Worm (Caenorhabditis elegans) whole organism, early embryonic: Measurements from ENCODE around the gene C01G12.5.

Source experiments
- B0310.2 ChIP-seq: sonication (generic microtip); optimal IDR thresholded peaks from 2 replicates; lab custom pipeline; 2016; ENCODE audit warnings: mild to moderate bottlenecking, missing genetic modification characterization, missing compliant biosample characterization
- F13C5.2 ChIP-seq: sonication (generic microtip); optimal IDR thresholded peaks from 2 replicates; lab custom pipeline; 2017; ENCODE audit warnings: mild to moderate bottlenecking, missing genetic modification characterization, inconsistent platforms, missing compliant biosample characterization
- aly-1 ChIP-seq: sonication (generic microtip); optimal IDR thresholded peaks from 2 replicates; lab custom pipeline; 2016; ENCODE audit warnings: missing genetic modification characterization, missing compliant biosample characterization
- ama-1 ChIP-seq: fragments of 150-350 bp; optimal IDR thresholded peaks from 2 replicates; lab custom pipeline; 2014
- ceh-13 ChIP-seq: fragments of 200-800 bp; sonication (Bioruptor generic); optimal IDR thresholded peaks from 2 replicates; lab custom pipeline; 2018; ENCODE audit warnings: mild to moderate bottlenecking, missing genetic modification characterization, missing compliant biosample characterization
- ceh-36 ChIP-seq: sonication (generic microtip); optimal IDR thresholded peaks from 2 replicates; lab custom pipeline; 2016; ENCODE audit warnings: missing genetic modification characterization, inconsistent platforms, missing compliant biosample characterization
- ets-7 ChIP-seq: sonication (generic microtip); optimal IDR thresholded peaks from 2 replicates; lab custom pipeline; 2016; ENCODE audit warnings: missing genotype, missing genetic modification characterization, missing compliant biosample characterization
- flt-1 ChIP-seq: fragments of 200-800 bp; sonication (Bioruptor generic); IDR thresholded peaks from 2 replicates; pipeline ENCODE4 v1.3.6; 2022; ENCODE audit warnings: missing genetic modification characterization, missing compliant biosample characterization
- hmbx-1 ChIP-seq: sonication (generic microtip); optimal IDR thresholded peaks from 2 replicates; lab custom pipeline; 2016; ENCODE audit warnings: mild to moderate bottlenecking, missing genetic modification characterization, missing compliant biosample characterization
- hmg-4 ChIP-seq: fragments of 200-800 bp; sonication (Bioruptor generic); optimal IDR thresholded peaks from 2 replicates; lab custom pipeline; 2018; ENCODE audit warnings: mild to moderate bottlenecking, missing genetic modification characterization, missing compliant biosample characterization
- hnd-1 ChIP-seq: sonication (generic microtip); optimal IDR thresholded peaks from 2 replicates; lab custom pipeline; 2016; ENCODE audit warnings: missing genetic modification characterization, missing compliant biosample characterization
- pes-1 ChIP-seq: fragments of 200-800 bp; sonication (Bioruptor generic); IDR thresholded peaks from 2 replicates; pipeline ENCODE4 v1.3.6; 2022; ENCODE audit warnings: missing genetic modification reagents, missing genetic modification characterization, missing compliant biosample characterization
- scrt-1 ChIP-seq: fragments of 200-800 bp; sonication (Bioruptor generic); IDR thresholded peaks from 2 replicates; pipeline ENCODE4 v1.3.6; 2022; ENCODE audit warnings: missing genetic modification characterization, missing compliant biosample characterization
- sea-1 ChIP-seq: fragments of 200-800 bp; sonication (Bioruptor generic); conservative IDR thresholded peaks from 2 replicates; pipeline ENCODE4 v1.3.6; 2022; ENCODE audit warnings: missing genetic modification characterization, missing compliant biosample characterization
- tbx-11 ChIP-seq: fragments of 200-800 bp; sonication (Bioruptor generic); IDR thresholded peaks from 2 replicates; pipeline ENCODE4 v1.3.6; 2022; ENCODE audit warnings: missing genetic modification characterization, missing compliant biosample characterization
- tbx-37 ChIP-seq: fragments of 200-800 bp; sonication (Bioruptor generic); conservative IDR thresholded peaks from 2 replicates; pipeline ENCODE4 v1.3.6; 2022; ENCODE audit warnings: missing genetic modification reagents, missing genetic modification characterization, missing compliant biosample characterization
- tra-4 ChIP-seq: sonication (generic microtip); optimal IDR thresholded peaks from 2 replicates; lab custom pipeline; 2017; ENCODE audit warnings: missing genetic modification characterization, missing compliant biosample characterization

The C01G12.5 gene

DNA sequence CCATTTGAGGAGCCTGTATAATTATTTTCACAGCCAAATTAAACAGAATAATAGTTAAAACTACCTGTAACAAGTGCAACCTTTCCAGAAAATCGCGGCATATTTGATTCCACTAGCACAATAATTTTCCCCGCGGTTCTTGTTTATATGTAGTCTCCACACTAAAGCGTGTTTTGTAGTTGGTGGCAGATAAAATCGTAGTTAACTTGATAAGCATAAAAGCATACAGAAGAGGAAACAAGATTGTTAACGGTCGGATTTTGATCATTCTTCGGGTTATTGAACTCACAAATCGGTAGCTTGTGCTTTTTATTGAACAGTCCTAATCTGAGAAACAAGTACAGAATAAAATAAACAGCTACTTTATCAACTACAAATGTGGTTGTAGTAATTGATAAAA is at the start of gene C01G12.5:
Gene C01G12.5, minus strand, starts transcription at position 101 of the 400 bp plus-strand sequence.
- TF ChIP-seq scrt-1 (GFP tag; lab: Robert Waterston, UW) (no peak), ets-7 (no peak), B0310.2 (no peak), pes-1 (GFP tag; lab: Robert Waterston, UW) (no peak), flt-1 (GFP tag; lab: Robert Waterston, UW) (no peak), sea-1 (no peak), aly-1 (no peak), hmbx-1 (tag; lab: Kevin White, UChicago) (no peak), F13C5.2 (no peak), ceh-36 (tag; lab: Kevin White, UChicago) (no peak), tra-4 (tag; lab: Kevin White, UChicago) (no peak), tbx-37 (GFP tag; lab: Robert Waterston, UW) (no peak), ama-1 (lab: Kevin White, UChicago) (no peak), tbx-11 (GFP tag; lab: Robert Waterston, UW) (no peak), hmg-4 (no peak), hnd-1 (tag; lab: Kevin White, UChicago) (no peak), ceh-13 (no peak)

DNA sequence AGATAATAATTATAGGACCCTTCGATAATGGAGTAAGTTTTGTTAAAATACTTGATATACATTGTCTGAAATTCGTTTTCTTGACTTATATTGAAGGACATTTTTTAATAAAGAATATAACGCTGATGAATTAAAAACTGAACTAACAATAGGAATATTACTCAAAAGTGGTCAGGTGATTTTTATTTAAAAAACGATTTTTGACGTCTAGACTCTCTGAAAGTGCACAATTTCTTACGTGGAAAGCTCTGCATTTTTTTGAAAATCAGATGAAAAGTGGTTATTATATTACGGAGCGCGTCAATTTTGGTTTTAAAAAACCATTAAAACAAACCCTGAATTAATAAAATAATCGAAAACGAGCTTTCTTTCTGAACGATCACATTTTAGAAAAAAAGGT is 49.4 kb upstream of the C01G12.5 start, which contains the start of gene sre-13:
Gene sre-13, minus strand, starts transcription at position 101 of the 400 bp plus-strand sequence.
- TF ChIP-seq hnd-1 (tag; lab: Kevin White, UChicago) (no peak), tbx-37 (GFP tag; lab: Robert Waterston, UW) (no peak)

DNA sequence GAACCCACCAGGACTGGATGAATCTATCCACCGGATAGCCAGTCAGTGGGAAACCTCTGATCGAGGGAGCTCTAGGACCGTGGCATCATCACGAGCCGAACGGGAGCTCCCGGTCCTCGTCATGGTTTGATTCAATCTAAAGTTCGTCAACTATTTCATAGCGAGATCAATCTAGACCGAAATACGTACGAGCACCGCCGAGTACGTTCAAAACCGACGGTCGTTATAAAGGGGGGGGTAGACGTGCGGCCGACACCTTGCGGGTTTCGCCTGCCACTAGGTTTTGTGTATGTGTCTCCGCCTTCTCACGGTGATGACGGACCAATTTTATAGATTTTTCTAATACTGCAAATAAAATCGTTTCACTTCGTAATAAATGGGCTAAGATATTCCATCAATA is 48.6 kb upstream of the C01G12.5 start:
- TF ChIP-seq scrt-1 (GFP tag; lab: Robert Waterston, UW) (peak; percentile 65; the same call in 1 of the 2 replicates), hmg-4 (peak; percentile 12), pes-1 (GFP tag; lab: Robert Waterston, UW) (peak; percentile 71), tbx-11 (GFP tag; lab: Robert Waterston, UW) (peak; percentile 55; the same call in 1 of the 2 replicates)

DNA sequence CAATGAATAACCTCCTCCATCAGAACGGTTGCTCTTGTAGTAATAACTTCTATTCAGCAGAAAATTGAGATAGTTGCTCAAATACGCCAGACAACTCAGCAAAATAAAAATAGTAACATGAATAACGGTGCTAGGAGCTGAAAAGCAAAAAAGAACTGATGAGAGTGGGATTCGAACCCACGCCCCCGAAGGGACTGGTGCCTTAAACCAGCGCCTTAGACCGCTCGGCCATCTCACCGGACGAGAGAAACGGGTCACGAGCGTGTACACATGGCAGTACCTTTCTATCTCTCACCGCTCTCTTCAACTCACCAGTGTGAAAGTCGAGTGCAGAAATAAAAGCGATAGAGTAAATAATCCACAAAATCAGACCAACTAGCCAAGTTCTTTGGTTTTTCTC is 47.9 kb upstream of the C01G12.5 start:
- peak; percentile 88 for TF ChIP-seq pes-1 (GFP tag; lab: Robert Waterston, UW)
- peak; percentile 82 for TF ChIP-seq sea-1
- TF ChIP-seq ceh-13 = no peak
- TF ChIP-seq tbx-11 (GFP tag; lab: Robert Waterston, UW) = peak; percentile 78
- TF ChIP-seq F13C5.2 = peak; percentile 39
- peak; percentile 74 for TF ChIP-seq flt-1 (GFP tag; lab: Robert Waterston, UW)
- TF ChIP-seq ets-7 = no peak
- peak; percentile 28 for TF ChIP-seq hmbx-1 (tag; lab: Kevin White, UChicago)
- peak; percentile 87 for TF ChIP-seq scrt-1 (GFP tag; lab: Robert Waterston, UW)
- TF ChIP-seq aly-1 = peak; percentile 24
- TF ChIP-seq tbx-37 (GFP tag; lab: Robert Waterston, UW) = peak; percentile 85
- peak; percentile 6 for TF ChIP-seq tra-4 (tag; lab: Kevin White, UChicago)
- peak; percentile 51 for TF ChIP-seq ceh-36 (tag; lab: Kevin White, UChicago)
- peak; percentile 47 for TF ChIP-seq hmg-4
- TF ChIP-seq hnd-1 (tag; lab: Kevin White, UChicago) = peak; percentile 21
- no peak for TF ChIP-seq ama-1 (lab: Kevin White, UChicago)
- TF ChIP-seq B0310.2 = peak; percentile 34

DNA sequence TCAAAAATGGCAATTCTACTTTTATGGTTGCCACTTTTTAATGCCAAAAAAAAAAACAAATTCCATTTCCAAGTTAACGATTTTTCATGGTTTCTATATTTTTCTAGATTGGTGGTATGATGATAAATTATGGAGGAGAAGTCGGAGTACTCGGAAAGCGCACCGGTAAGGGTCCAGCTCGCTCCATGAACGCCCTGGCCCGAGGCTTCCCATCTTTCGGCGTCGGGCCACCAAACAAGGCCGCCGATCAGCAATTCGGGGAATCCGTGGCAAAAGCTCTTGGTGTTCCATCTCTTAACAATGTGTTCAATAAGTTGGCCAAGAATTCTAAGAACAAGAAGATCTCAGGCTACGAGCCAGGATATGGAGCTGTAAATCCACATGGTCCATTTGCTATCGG is 46.7 kb upstream of the C01G12.5 start:
- TF ChIP-seq ama-1 (lab: Kevin White, UChicago) = no peak

DNA sequence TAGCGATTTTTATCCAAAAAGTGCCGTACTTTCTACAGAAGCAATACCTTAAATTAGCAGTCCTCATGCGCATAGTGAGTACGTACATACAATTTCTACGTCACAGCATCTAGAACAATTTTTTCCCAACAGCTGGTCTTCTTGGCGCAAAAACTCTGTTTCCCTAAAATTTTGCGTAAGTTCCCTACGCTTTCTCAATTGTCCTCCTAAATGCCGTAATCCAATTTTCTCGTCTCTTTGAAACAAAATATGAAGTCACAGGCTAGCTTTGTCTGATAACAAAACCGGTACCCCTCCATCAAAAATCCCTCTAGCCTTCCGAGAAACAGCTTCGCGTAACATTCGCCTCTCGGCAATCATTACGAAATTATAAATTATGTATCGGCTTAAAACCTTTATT is 45.5 kb upstream of the C01G12.5 start, which contains the start of gene C38C6.3:
Gene C38C6.3, plus strand, starts transcription at position 301 of the 400 bp plus-strand sequence.
- TF ChIP-seq scrt-1 (GFP tag; lab: Robert Waterston, UW) (no peak), ama-1 (lab: Kevin White, UChicago) (no peak), pes-1 (GFP tag; lab: Robert Waterston, UW) (no peak), sea-1 (no peak), F13C5.2 (no peak), ceh-36 (tag; lab: Kevin White, UChicago) (no peak), hmbx-1 (tag; lab: Kevin White, UChicago) (no peak), tbx-11 (GFP tag; lab: Robert Waterston, UW) (no peak), flt-1 (GFP tag; lab: Robert Waterston, UW) (no peak), tbx-37 (GFP tag; lab: Robert Waterston, UW) (no peak), hmg-4 (no peak), ceh-13 (no peak), ets-7 (no peak), tra-4 (tag; lab: Kevin White, UChicago) (no peak), B0310.2 (no peak), aly-1 (no peak)

DNA sequence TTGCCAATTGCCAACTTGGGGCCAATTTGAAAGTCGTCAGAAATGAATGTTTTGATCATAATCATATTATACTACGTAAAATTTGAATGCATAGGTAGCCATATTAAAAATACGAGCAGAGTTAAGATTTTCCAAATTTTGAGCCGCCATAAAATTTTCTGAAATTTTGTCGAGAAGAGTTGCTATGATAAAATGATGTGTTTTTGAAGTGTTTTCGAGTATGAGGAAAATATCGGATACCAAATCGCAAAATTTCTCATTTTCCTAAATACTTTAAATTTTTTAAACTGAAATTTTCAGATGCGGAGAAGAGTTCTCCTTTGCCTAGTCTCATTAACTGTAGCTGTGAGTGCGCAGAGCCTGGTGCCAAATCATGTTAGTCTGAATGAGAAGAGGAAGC is 40.0 kb upstream of the C01G12.5 start, which contains the start of gene tag-297:
Gene tag-297, plus strand, starts transcription at position 301 of the 400 bp plus-strand sequence.
- TF ChIP-seq F13C5.2 (no peak), aly-1 (no peak), tbx-11 (GFP tag; lab: Robert Waterston, UW) (no peak), ama-1 (lab: Kevin White, UChicago) (no peak), hmg-4 (no peak), sea-1 (no peak), scrt-1 (GFP tag; lab: Robert Waterston, UW) (no peak), ceh-36 (tag; lab: Kevin White, UChicago) (no peak), flt-1 (GFP tag; lab: Robert Waterston, UW) (no peak), tra-4 (tag; lab: Kevin White, UChicago) (no peak), hmbx-1 (tag; lab: Kevin White, UChicago) (no peak)

DNA sequence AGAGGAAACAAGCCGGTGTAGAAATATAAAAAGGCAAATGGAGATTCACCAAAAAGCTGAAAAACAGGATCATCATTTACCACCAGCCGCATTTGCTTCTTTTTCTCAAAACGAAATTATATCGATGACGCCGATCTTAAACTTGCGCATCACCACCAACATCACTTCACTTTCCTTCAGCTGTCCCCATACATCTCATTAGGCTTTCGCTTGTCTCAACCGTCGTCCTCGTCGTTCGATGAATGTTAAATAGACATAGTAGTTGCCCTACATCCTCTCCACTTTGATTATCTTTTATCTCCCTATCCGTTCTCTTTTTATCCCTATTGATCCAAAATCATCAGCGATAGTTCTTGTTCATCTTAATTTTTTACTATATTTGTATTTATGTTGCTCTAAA is 39.6 kb upstream of the C01G12.5 start:
- TF ChIP-seq B0310.2 (no peak), flt-1 (GFP tag; lab: Robert Waterston, UW) (no peak), tbx-37 (GFP tag; lab: Robert Waterston, UW) (no peak), tbx-11 (GFP tag; lab: Robert Waterston, UW) (no peak), ceh-36 (tag; lab: Kevin White, UChicago) (no peak), ama-1 (lab: Kevin White, UChicago) (no peak), hmg-4 (no peak), ets-7 (no peak), sea-1 (no peak), F13C5.2 (no peak), tra-4 (tag; lab: Kevin White, UChicago) (no peak), hnd-1 (tag; lab: Kevin White, UChicago) (no peak), pes-1 (GFP tag; lab: Robert Waterston, UW) (no peak), ceh-13 (no peak), hmbx-1 (tag; lab: Kevin White, UChicago) (no peak), scrt-1 (GFP tag; lab: Robert Waterston, UW) (no peak), aly-1 (no peak)
